Worm (Caenorhabditis elegans) whole organism, late embryonic: ENCODE data around the gene F46C8.3.
A peak's percentile ranks its signal among the peaks of the same experiment; 100 is the strongest.

Experiments used
- C08G9.2 ChIP-seq: sonication (generic microtip); optimal IDR thresholded peaks from 2 replicates; lab custom pipeline; 2016; ENCODE audit warnings: mild to moderate bottlenecking, missing genetic modification characterization, moderate library complexity, missing compliant biosample characterization
- C38D4.7 ChIP-seq: fragments of 200-800 bp; sonication (Bioruptor generic); optimal IDR thresholded peaks from 2 replicates; lab custom pipeline; 2018; ENCODE audit warnings: mild to moderate bottlenecking, missing genetic modification characterization, moderate library complexity, missing compliant biosample characterization
- F13H6.1 ChIP-seq: sonication (generic microtip); optimal IDR thresholded peaks from 2 replicates; lab custom pipeline; 2016; ENCODE audit warnings: missing genetic modification characterization, missing compliant biosample characterization
- K09A11.1 ChIP-seq: sonication (generic microtip); optimal IDR thresholded peaks from 2 replicates; lab custom pipeline; 2017; ENCODE audit warnings: antibody characterized with exemption, mild to moderate bottlenecking, missing genetic modification characterization, missing compliant biosample characterization; ENCODE audit not compliant: insufficient read depth
- T23F11.4 ChIP-seq: fragments of 200-800 bp; sonication (Bioruptor generic); optimal IDR thresholded peaks from 2 replicates; lab custom pipeline; 2018; ENCODE audit warnings: mild to moderate bottlenecking, missing genetic modification characterization, missing compliant biosample characterization
- Y22D7AL.16 ChIP-seq: sonication (generic microtip); optimal IDR thresholded peaks from 2 replicates; lab custom pipeline; 2016; ENCODE audit warnings: missing genetic modification characterization, missing compliant biosample characterization
- ahr-1 ChIP-seq: sonication (generic microtip); optimal IDR thresholded peaks from 2 replicates; lab custom pipeline; 2016; ENCODE audit warnings: missing genetic modification characterization, missing compliant biosample characterization
- ama-1 ChIP-seq: fragments of 150-350 bp; optimal IDR thresholded peaks from 2 replicates; lab custom pipeline; 2014
- ceh-18 ChIP-seq: sonication (generic microtip); optimal IDR thresholded peaks from 2 replicates; lab custom pipeline; 2016; ENCODE audit warnings: missing genetic modification characterization, missing compliant biosample characterization
- ceh-19 ChIP-seq: fragments of 200-800 bp; sonication (Bioruptor generic); optimal IDR thresholded peaks from 2 replicates; lab custom pipeline; 2018; ENCODE audit warnings: mild to moderate bottlenecking, missing genetic modification characterization, missing compliant biosample characterization
- ceh-24 ChIP-seq: sonication (generic microtip); optimal IDR thresholded peaks from 2 replicates; lab custom pipeline; 2016; ENCODE audit warnings: mild to moderate bottlenecking, missing genetic modification characterization, missing compliant biosample characterization
- ceh-34 ChIP-seq: sonication (generic microtip); optimal IDR thresholded peaks from 2 replicates; lab custom pipeline; 2016; ENCODE audit warnings: mild to moderate bottlenecking, missing genetic modification characterization, missing compliant biosample characterization
- ceh-45 ChIP-seq: fragments of 200-800 bp; sonication (Bioruptor generic); IDR thresholded peaks from 2 replicates; pipeline ENCODE4 v1.3.6; 2022; ENCODE audit warnings: missing genetic modification reagents, missing genetic modification characterization, missing compliant biosample characterization
- ceh-6 ChIP-seq: fragments of 200-800 bp; sonication (Bioruptor generic); optimal IDR thresholded peaks from 2 replicates; lab custom pipeline; 2018; ENCODE audit warnings: mild to moderate bottlenecking, missing genetic modification characterization, missing compliant biosample characterization
- dve-1 ChIP-seq: sonication (generic microtip); optimal IDR thresholded peaks from 2 replicates; lab custom pipeline; 2017; ENCODE audit warnings: antibody characterized with exemption, mild to moderate bottlenecking, missing genetic modification characterization, missing compliant biosample characterization
- elt-4 ChIP-seq: sonication (generic microtip); optimal IDR thresholded peaks from 2 replicates; lab custom pipeline; 2016; ENCODE audit warnings: missing genetic modification characterization, missing compliant biosample characterization
- fax-1 ChIP-seq: sonication (generic microtip); optimal IDR thresholded peaks from 2 replicates; lab custom pipeline; 2016; ENCODE audit warnings: missing genotype, missing genetic modification characterization, missing compliant biosample characterization
- fkh-10 ChIP-seq: fragments of 150-350 bp; optimal IDR thresholded peaks from 2 replicates; lab custom pipeline; 2014; ENCODE audit warnings: missing biosample characterization, missing genetic modification reagents, missing genetic modification characterization
- hlh-13 ChIP-seq: fragments of 200-800 bp; sonication (Bioruptor generic); optimal IDR thresholded peaks from 2 replicates; lab custom pipeline; 2018; ENCODE audit warnings: mild to moderate bottlenecking, missing genetic modification characterization, missing compliant biosample characterization
- hlh-15 ChIP-seq: sonication (generic microtip); optimal IDR thresholded peaks from 2 replicates; lab custom pipeline; 2016; ENCODE audit warnings: missing genetic modification characterization, missing compliant biosample characterization
- hlh-30 ChIP-seq: sonication (generic microtip); optimal IDR thresholded peaks from 2 replicates; lab custom pipeline; 2017; ENCODE audit warnings: antibody characterized with exemption, missing genetic modification characterization, missing compliant biosample characterization; ENCODE audit not compliant: insufficient read depth
- hlh-8 ChIP-seq: sonication (generic microtip); optimal IDR thresholded peaks from 2 replicates; lab custom pipeline; 2016; ENCODE audit warnings: missing genotype, missing genetic modification characterization, missing compliant biosample characterization
- lim-6 ChIP-seq: sonication (generic microtip); optimal IDR thresholded peaks from 2 replicates; lab custom pipeline; 2016; ENCODE audit warnings: missing genetic modification characterization, missing compliant biosample characterization
- lin-11 ChIP-seq: fragments of 200-800 bp; sonication (Bioruptor generic); optimal IDR thresholded peaks from 2 replicates; lab custom pipeline; 2018; ENCODE audit warnings: mild to moderate bottlenecking, missing genetic modification characterization, missing compliant biosample characterization
- odd-2 ChIP-seq: sonication (generic microtip); optimal IDR thresholded peaks from 2 replicates; lab custom pipeline; 2017; ENCODE audit warnings: antibody characterized with exemption, mild to moderate bottlenecking, missing genetic modification characterization, missing compliant biosample characterization
- pag-3 ChIP-seq: sonication (generic microtip); optimal IDR thresholded peaks from 2 replicates; lab custom pipeline; 2016; ENCODE audit warnings: missing compliant biosample characterization, missing genetic modification characterization, borderline replicate concordance
- pat-9 ChIP-seq: fragments of 200-800 bp; sonication (Bioruptor generic); optimal IDR thresholded peaks from 2 replicates; lab custom pipeline; 2018; ENCODE audit warnings: mild to moderate bottlenecking, missing genetic modification characterization, moderate library complexity, missing compliant biosample characterization
- pha-2 ChIP-seq: sonication (generic microtip); optimal IDR thresholded peaks from 2 replicates; lab custom pipeline; 2017; ENCODE audit warnings: mild to moderate bottlenecking, missing genetic modification characterization, missing compliant biosample characterization
- pha-4 ChIP-seq: fragments of 150-350 bp; optimal IDR thresholded peaks from 2 replicates; lab custom pipeline; 2018; ENCODE audit warnings: missing biosample characterization, missing genetic modification reagents, missing genetic modification characterization
- pqm-1 ChIP-seq: sonication (generic microtip); optimal IDR thresholded peaks from 2 replicates; lab custom pipeline; 2016; ENCODE audit warnings: missing genetic modification characterization, missing compliant biosample characterization
- pros-1 ChIP-seq: fragments of 150-350 bp; optimal IDR thresholded peaks from 2 replicates; lab custom pipeline; 2014; ENCODE audit warnings: missing biosample characterization, missing genetic modification reagents, missing genetic modification characterization
- ref-2 ChIP-seq: sonication (generic microtip); optimal IDR thresholded peaks from 2 replicates; lab custom pipeline; 2016; ENCODE audit warnings: missing genetic modification characterization, missing compliant biosample characterization
- rnt-1 ChIP-seq: sonication (generic microtip); optimal IDR thresholded peaks from 2 replicates; lab custom pipeline; 2016; ENCODE audit warnings: missing genetic modification characterization, missing compliant biosample characterization
- sdc-2 ChIP-seq: sonication (generic microtip); optimal IDR thresholded peaks from 2 replicates; lab custom pipeline; 2016; ENCODE audit warnings: missing genotype, missing genetic modification characterization, missing compliant biosample characterization
- sox-4 ChIP-seq: sonication (generic microtip); optimal IDR thresholded peaks from 2 replicates; lab custom pipeline; 2017; ENCODE audit warnings: mild to moderate bottlenecking, missing genetic modification characterization, inconsistent platforms, missing compliant biosample characterization
- tbx-2 ChIP-seq: sonication (generic microtip); optimal IDR thresholded peaks from 2 replicates; lab custom pipeline; 2016; ENCODE audit warnings: missing genetic modification characterization, missing compliant biosample characterization
- tbx-7 ChIP-seq: sonication (generic microtip); optimal IDR thresholded peaks from 2 replicates; lab custom pipeline; 2016; ENCODE audit warnings: missing genotype, missing genetic modification characterization, missing compliant biosample characterization
- ttx-3 ChIP-seq: sonication (generic microtip); optimal IDR thresholded peaks from 2 replicates; lab custom pipeline; 2016; ENCODE audit warnings: missing genetic modification reagents, missing genetic modification characterization, missing compliant biosample characterization
- unc-42 ChIP-seq: sonication (generic microtip); optimal IDR thresholded peaks from 2 replicates; lab custom pipeline; 2016; ENCODE audit warnings: missing genotype, missing genetic modification characterization, missing compliant biosample characterization
- unc-55 ChIP-seq: sonication (generic microtip); optimal IDR thresholded peaks from 2 replicates; lab custom pipeline; 2017; ENCODE audit warnings: missing biosample characterization, missing genetic modification reagents, missing genetic modification characterization
- zip-5 ChIP-seq: sonication (generic microtip); optimal IDR thresholded peaks from 2 replicates; lab custom pipeline; 2016; ENCODE audit warnings: missing genetic modification characterization, missing compliant biosample characterization
- ztf-16 ChIP-seq: sonication (generic microtip); optimal IDR thresholded peaks from 2 replicates; lab custom pipeline; 2017; ENCODE audit warnings: missing genetic modification characterization, missing compliant biosample characterization

F46C8.3 gene

DNA sequence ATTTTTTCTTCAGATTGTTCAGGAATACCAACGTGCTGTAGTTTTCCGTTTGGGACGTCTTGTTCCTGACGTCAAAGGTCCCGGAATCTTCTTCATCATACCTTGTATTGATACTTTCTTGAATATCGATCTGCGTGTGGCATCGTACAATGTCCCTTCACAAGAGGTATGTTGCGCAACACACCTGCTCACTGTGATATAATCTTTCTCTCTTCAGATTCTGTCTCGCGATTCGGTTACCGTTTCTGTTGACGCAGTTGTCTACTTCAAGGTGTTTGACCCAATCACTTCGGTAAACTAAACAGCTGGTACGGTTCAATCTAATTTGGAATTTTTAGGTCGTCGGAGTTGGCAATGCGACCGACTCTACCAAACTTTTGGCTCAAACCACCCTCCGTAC, 38.1 kb downstream of the F46C8.3 start:
- TF ChIP-seq unc-42 (tag; lab: Kevin White, UChicago) (no peak), ztf-16 (tag; lab: Kevin White, UChicago) (no peak), ceh-34 (tag; lab: Kevin White, UChicago) (no peak), dve-1 (no peak)

DNA sequence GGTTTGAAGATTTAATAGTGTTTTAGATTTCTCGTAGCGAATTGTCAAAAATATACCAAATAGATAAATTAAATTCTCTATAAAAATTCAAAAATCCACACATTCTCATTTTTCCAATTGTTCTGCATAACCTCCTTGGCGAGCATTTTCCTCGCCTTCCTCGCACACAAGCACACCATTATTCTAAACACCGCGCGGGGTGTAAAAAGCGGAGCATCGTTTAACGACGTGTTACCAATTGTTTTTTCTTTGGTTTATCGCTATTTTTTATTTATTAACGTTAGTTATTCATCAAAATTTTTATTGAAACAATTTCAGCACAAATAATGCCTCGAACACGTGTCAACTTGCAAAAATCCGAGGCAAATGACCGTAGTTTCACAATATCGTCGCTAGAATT, 39.6 kb downstream of the F46C8.3 start, which contains the start of gene vps-52:
Gene vps-52, plus strand, starts transcription at position 319 of the 400 bp plus-strand sequence.
- TF ChIP-seq tbx-2 (peak; percentile 4), ceh-34 (tag; lab: Kevin White, UChicago) (no peak), zip-5 (tag; lab: Kevin White, UChicago) (no peak), C08G9.2 (tag; lab: Kevin White, UChicago) (no peak)
- TF ChIP-seq, all 69 proteins: peak for 1

ce11 chrX:7568684-7569289, 43.4 kb downstream of the F46C8.3 start:
- no peak for TF ChIP-seq pag-3 (tag; lab: Kevin White, UChicago)
- TF ChIP-seq T23F11.4 (GFP tag; lab: Kevin White, UChicago) = no peak
- no peak for TF ChIP-seq hlh-13 (GFP tag; lab: Kevin White, UChicago)
- TF ChIP-seq pat-9 = no peak
- TF ChIP-seq sox-4 (tag; lab: Kevin White, UChicago) = no peak
- TF ChIP-seq pha-2 (tag; lab: Kevin White, UChicago) = no peak
- no peak for TF ChIP-seq fkh-10
- no peak for TF ChIP-seq ceh-45 (GFP tag; lab: Robert Waterston, UW)
- no peak for TF ChIP-seq hlh-30 (tag; lab: Kevin White, UChicago)
- TF ChIP-seq ceh-6 (GFP tag; lab: Kevin White, UChicago) = no peak
- no peak for TF ChIP-seq ama-1

ce11 chrX:7569685-7570518, 44.5 kb downstream of the F46C8.3 start, which contains the start of gene apy-1:
apy-1 (minus strand) TSS chrX:7569722.
- TF ChIP-seq ceh-24 (tag; lab: Kevin White, UChicago) = no peak
- TF ChIP-seq pha-4 = no peak
- TF ChIP-seq ahr-1 (tag; lab: Kevin White, UChicago) = no peak
- peak; percentile 58 for TF ChIP-seq zip-5 (tag; lab: Kevin White, UChicago)
- peak; percentile 76 for TF ChIP-seq unc-42 (tag; lab: Kevin White, UChicago)
- no peak for TF ChIP-seq hlh-13 (GFP tag; lab: Kevin White, UChicago)
- TF ChIP-seq tbx-7 (tag; lab: Kevin White, UChicago) = no peak
- no peak for TF ChIP-seq ama-1
- peak; percentile 54 for TF ChIP-seq tbx-2
- no peak for TF ChIP-seq rnt-1 (tag; lab: Kevin White, UChicago)
- no peak for TF ChIP-seq pag-3 (tag; lab: Kevin White, UChicago)
- no peak for TF ChIP-seq C38D4.7 (GFP tag; lab: Kevin White, UChicago)
- TF ChIP-seq ceh-18 (tag; lab: Kevin White, UChicago) = no peak
- no peak for TF ChIP-seq ztf-16 (tag; lab: Kevin White, UChicago)
- no peak for TF ChIP-seq sdc-2 (tag; lab: Kevin White, UChicago)
- TF ChIP-seq ref-2 = peak; percentile 34
- no peak for TF ChIP-seq lin-11 (tag; lab: Kevin White, UChicago)
- no peak for TF ChIP-seq lim-6 (tag; lab: Kevin White, UChicago)
- peak; percentile 5 for TF ChIP-seq ceh-34 (tag; lab: Kevin White, UChicago)
- no peak for TF ChIP-seq ceh-19
- peak; percentile 31 for TF ChIP-seq C08G9.2 (tag; lab: Kevin White, UChicago)
- no peak for TF ChIP-seq hlh-15 (tag; lab: Kevin White, UChicago)
- no peak for TF ChIP-seq sox-4 (tag; lab: Kevin White, UChicago)
- no peak for TF ChIP-seq pros-1 (tag; lab: Kevin White, UChicago)
- no peak for TF ChIP-seq K09A11.1 (tag; lab: Kevin White, UChicago)
- TF ChIP-seq ceh-45 (GFP tag; lab: Robert Waterston, UW) = no peak
- TF ChIP-seq pha-2 (tag; lab: Kevin White, UChicago) = no peak
- TF ChIP-seq hlh-8 (tag; lab: Kevin White, UChicago) = peak; percentile 15
- TF ChIP-seq elt-4 (tag; lab: Kevin White, UChicago) = no peak
- TF ChIP-seq odd-2 = no peak
- TF ChIP-seq pqm-1 = no peak
- TF ChIP-seq Y22D7AL.16 (tag; lab: Kevin White, UChicago) = no peak
- TF ChIP-seq ttx-3 (tag; lab: Kevin White, UChicago) = no peak
- no peak for TF ChIP-seq F13H6.1 (tag; lab: Kevin White, UChicago)
- no peak for TF ChIP-seq unc-55 (GFP tag; lab: Kevin White, UChicago)
- TF ChIP-seq fax-1 (tag; lab: Kevin White, UChicago) = peak; percentile 28
